Fruit fly (Drosophila melanogaster) whole organism, embryonic: Measurements from ENCODE around the gene CG14535.

Source experiments
- ATbp ChIP-seq: fragments of 200-800 bp; sonication (Bioruptor generic); optimal IDR thresholded peaks from 2 replicates; lab custom pipeline; 2017; ENCODE audit warnings: missing biosample characterization, mild to moderate bottlenecking, missing genetic modification characterization, missing genetic modification reagents
- Aef1 ChIP-seq: fragments of 200-800 bp; sonication (Bioruptor generic); IDR thresholded peaks from 3 replicates; pipeline ENCODE4 v1.3.6; 2022; ENCODE audit warnings: missing biosample characterization, missing genetic modification characterization
- Blimp-1 ChIP-seq: fragments of 200-800 bp; sonication (Bioruptor generic); optimal IDR thresholded peaks from 3 replicates; lab custom pipeline; 2018; ENCODE audit warnings: missing biosample characterization, missing genetic modification characterization, mild to moderate bottlenecking, moderate library complexity, missing genetic modification reagents
- CG10147 ChIP-seq: fragments of 200-800 bp; sonication (Bioruptor generic); optimal IDR thresholded peaks from 2 replicates; lab custom pipeline; 2019; ENCODE audit warnings: missing biosample characterization, mild to moderate bottlenecking, missing genetic modification characterization, moderate library complexity
- CG11085 ChIP-seq: fragments of 200-800 bp; sonication (Bioruptor generic); IDR thresholded peaks from 2 replicates; pipeline ENCODE4 v1.3.6; 2022; ENCODE audit warnings: missing biosample characterization, missing genetic modification characterization
- CG11247 ChIP-seq: fragments of 200-800 bp; sonication (Bioruptor generic); IDR thresholded peaks from 2 replicates; pipeline ENCODE4 v1.3.6; 2022; ENCODE audit warnings: missing biosample characterization, missing genetic modification characterization
- CG11456 ChIP-seq: fragments of 200-800 bp; sonication (Bioruptor generic); IDR thresholded peaks from 3 replicates; pipeline ENCODE4 v1.3.6; 2022; ENCODE audit warnings: missing biosample characterization, missing genetic modification characterization
- CG12155 ChIP-seq: fragments of 200-800 bp; sonication (Bioruptor generic); optimal IDR thresholded peaks from 3 replicates; lab custom pipeline; 2016; ENCODE audit warnings: missing biosample characterization, missing genetic modification characterization
- CG12391 ChIP-seq: fragments of 200-800 bp; sonication (Bioruptor generic); optimal IDR thresholded peaks from 3 replicates; lab custom pipeline; 2018; ENCODE audit warnings: missing biosample characterization, mild to moderate bottlenecking, missing genetic modification characterization, moderate library complexity
- CG12744 ChIP-seq: fragments of 200-800 bp; sonication (Bioruptor generic); optimal IDR thresholded peaks from 2 replicates; lab custom pipeline; 2016; ENCODE audit warnings: missing biosample characterization, missing genetic modification characterization
- CG13123 ChIP-seq: fragments of 200-800 bp; sonication (Bioruptor generic); optimal IDR thresholded peaks from 2 replicates; lab custom pipeline; 2016; ENCODE audit warnings: missing biosample characterization, missing genetic modification characterization
- CG14441 ChIP-seq: fragments of 200-800 bp; sonication (Bioruptor generic); IDR thresholded peaks from 2 replicates; pipeline ENCODE4 v1.3.6; 2022; ENCODE audit warnings: missing biosample characterization, missing genetic modification characterization
- CG16813 ChIP-seq: fragments of 200-800 bp; sonication (Bioruptor generic); IDR thresholded peaks from 3 replicates; pipeline ENCODE4 v1.3.6; 2022; ENCODE audit warnings: missing biosample characterization, missing genetic modification characterization; ENCODE audit not compliant: partially characterized antibody
- CG18599 ChIP-seq: fragments of 200-800 bp; sonication (Bioruptor generic); optimal IDR thresholded peaks from 3 replicates; lab custom pipeline; 2017; ENCODE audit warnings: missing biosample characterization, missing genetic modification characterization, mild to moderate bottlenecking, moderate library complexity, missing genetic modification reagents
- CG3065 ChIP-seq: fragments of 200-800 bp; sonication (Bioruptor generic); optimal IDR thresholded peaks from 2 replicates; lab custom pipeline; 2016; ENCODE audit warnings: missing biosample characterization, missing genetic modification characterization
- CG3163 ChIP-seq: fragments of 200-800 bp; sonication (Bioruptor generic); optimal IDR thresholded peaks from 3 replicates; lab custom pipeline; 2016; ENCODE audit warnings: missing biosample characterization, missing genetic modification characterization
- CG4360 ChIP-seq: fragments of 200-800 bp; sonication (Bioruptor generic); IDR thresholded peaks from 2 replicates; pipeline ENCODE4 v1.3.6; 2022; ENCODE audit warnings: missing biosample characterization, missing genetic modification characterization
- CG7372 ChIP-seq: fragments of 200-800 bp; sonication (Bioruptor generic); IDR thresholded peaks from 2 replicates; pipeline ENCODE4 v1.3.6; 2022; ENCODE audit warnings: missing biosample characterization, missing genetic modification characterization
- CG8478 ChIP-seq: fragments of >200 bp; optimal IDR thresholded peaks from 2 replicates; lab custom pipeline; 2018
- CG9932 ChIP-seq: fragments of 200-800 bp; sonication (Bioruptor generic); IDR thresholded peaks from 2 replicates; pipeline ENCODE4 v1.3.6; 2022; ENCODE audit warnings: missing biosample characterization, missing genetic modification characterization
- Chrac-16 ChIP-seq: fragments of 200-800 bp; sonication (Bioruptor generic); optimal IDR thresholded peaks from 3 replicates; lab custom pipeline; 2016; ENCODE audit warnings: missing biosample characterization, missing genetic modification characterization
- Mrtf ChIP-seq: fragments of 200-800 bp; sonication (Bioruptor generic); IDR thresholded peaks from 3 replicates; pipeline ENCODE4 v1.3.6; 2022; ENCODE audit warnings: missing biosample characterization, missing genetic modification characterization
- NK7.1 ChIP-seq: fragments of 200-800 bp; sonication (Bioruptor generic); optimal IDR thresholded peaks from 3 replicates; lab custom pipeline; 2016; ENCODE audit warnings: missing biosample characterization, missing genetic modification characterization
- PHDP ChIP-seq: fragments of 200-800 bp; sonication (Bioruptor generic); optimal IDR thresholded peaks from 3 replicates; lab custom pipeline; 2018; ENCODE audit warnings: missing biosample characterization, mild to moderate bottlenecking, missing genetic modification characterization, moderate library complexity
- Ptx1 ChIP-seq: fragments of 200-800 bp; sonication (Bioruptor generic); IDR thresholded peaks from 2 replicates; pipeline ENCODE4 v1.3.6; 2022; ENCODE audit warnings: missing biosample characterization, missing genetic modification characterization
- Sry-δ ChIP-seq: fragments of 200-800 bp; sonication (Bioruptor generic); optimal IDR thresholded peaks from 2 replicates; lab custom pipeline; 2016; ENCODE audit warnings: missing biosample characterization, missing genetic modification characterization
- Trl ChIP-seq, 3 experiments: fragments of >200 bp in 2 of 3; fragments of 200-800 bp in 1 of 3; sonication (Bioruptor generic) in 1 of 3; optimal IDR thresholded peaks; 2 replicates in 1 of 3; 3 replicates in 2 of 3; lab custom pipeline; 2016 to 2017; ENCODE audit warnings: missing biosample characterization in 1 of 3, missing genetic modification characterization in 1 of 3
- az2 ChIP-seq: fragments of 200-800 bp; sonication (Bioruptor generic); optimal IDR thresholded peaks from 3 replicates; lab custom pipeline; 2016; ENCODE audit warnings: missing biosample characterization, missing genetic modification characterization
- bbx ChIP-seq: fragments of 200-800 bp; sonication (Bioruptor generic); IDR thresholded peaks from 2 replicates; pipeline ENCODE4 v1.3.6; 2022; ENCODE audit warnings: missing biosample characterization, missing genetic modification characterization; ENCODE audit not compliant: partially characterized antibody
- croc ChIP-seq: fragments of 200-800 bp; sonication (Bioruptor generic); conservative IDR thresholded peaks from 3 replicates; pipeline ENCODE4 v1.3.6; 2022; ENCODE audit warnings: missing biosample characterization, missing genetic modification characterization
- eve ChIP-seq, 2 experiments: fragments of >200 bp; optimal IDR thresholded peaks; 2 replicates each; lab custom pipeline; 2017; ENCODE audit warnings: missing biosample characterization in 2 of 2, missing genetic modification characterization in 2 of 2
- ewg ChIP-seq: fragments of 200-800 bp; sonication (Bioruptor generic); optimal IDR thresholded peaks from 3 replicates; lab custom pipeline; 2017; ENCODE audit warnings: mild to moderate bottlenecking, missing biosample characterization, missing genetic modification reagents, missing genetic modification characterization
- fd3F ChIP-seq: fragments of 200-800 bp; sonication (Bioruptor generic); optimal IDR thresholded peaks from 2 replicates; lab custom pipeline; 2018; ENCODE audit warnings: missing biosample characterization, mild to moderate bottlenecking, missing genetic modification characterization, moderate library complexity
- insv ChIP-seq, 2 experiments: fragments of 200-800 bp; sonication (Bioruptor generic); optimal IDR thresholded peaks; 3 replicates each; lab custom pipeline; 2016 to 2018; ENCODE audit warnings: missing biosample characterization in 2 of 2, missing genetic modification characterization in 2 of 2
- jing ChIP-seq: fragments of 200-800 bp; sonication (Bioruptor generic); optimal IDR thresholded peaks from 2 replicates; lab custom pipeline; 2018; ENCODE audit warnings: missing biosample characterization, mild to moderate bottlenecking, missing genetic modification characterization
- lov ChIP-seq, 2 experiments: fragments of 200-800 bp in 1 of 2; fragments of >200 bp in 1 of 2; sonication (Bioruptor generic) in 1 of 2; IDR thresholded peaks in 1 of 2; optimal IDR thresholded peaks in 1 of 2; 2 replicates in 1 of 2; 3 replicates in 1 of 2; pipeline versions ENCODE4 v1.3.6 to Lab custom; 2017 to 2022; ENCODE audit warnings: missing biosample characterization in 1 of 2, missing genetic modification characterization in 1 of 2
- luna ChIP-seq: fragments of 200-800 bp; sonication (Bioruptor generic); optimal IDR thresholded peaks from 2 replicates; lab custom pipeline; 2016; ENCODE audit warnings: missing biosample characterization, missing genetic modification characterization
- mld ChIP-seq: fragments of 200-800 bp; sonication (Bioruptor generic); IDR thresholded peaks from 3 replicates; pipeline ENCODE4 v1.3.6; 2022; ENCODE audit warnings: missing biosample characterization, missing genetic modification characterization; ENCODE audit not compliant: partially characterized antibody
- pfk ChIP-seq: fragments of 200-800 bp; sonication (Bioruptor generic); optimal IDR thresholded peaks from 2 replicates; lab custom pipeline; 2018; ENCODE audit warnings: missing biosample characterization, mild to moderate bottlenecking, missing genetic modification characterization, moderate library complexity
- ranshi ChIP-seq: fragments of 200-800 bp; sonication (Bioruptor generic); IDR thresholded peaks from 2 replicates; pipeline ENCODE4 v1.3.6; 2022; ENCODE audit warnings: missing biosample characterization, missing genetic modification characterization
- run ChIP-seq: fragments of 200-800 bp; sonication (Bioruptor generic); optimal IDR thresholded peaks from 3 replicates; lab custom pipeline; 2018; ENCODE audit warnings: missing biosample characterization, mild to moderate bottlenecking, missing genetic modification characterization
- salm ChIP-seq: fragments of 200-800 bp; sonication (Bioruptor generic); optimal IDR thresholded peaks from 2 replicates; lab custom pipeline; 2018; ENCODE audit warnings: missing biosample characterization, mild to moderate bottlenecking, missing genetic modification characterization
- sima ChIP-seq: fragments of 200-800 bp; sonication (Bioruptor generic); optimal IDR thresholded peaks from 2 replicates; lab custom pipeline; 2016; ENCODE audit warnings: missing biosample characterization, missing genetic modification characterization
- slp2 ChIP-seq: fragments of 200-800 bp; sonication (Bioruptor generic); optimal IDR thresholded peaks from 2 replicates; lab custom pipeline; 2016; ENCODE audit warnings: missing biosample characterization, missing genetic modification characterization
- tx ChIP-seq: fragments of 200-800 bp; sonication (Bioruptor generic); optimal IDR thresholded peaks from 2 replicates; lab custom pipeline; 2016; ENCODE audit warnings: missing biosample characterization, missing genetic modification characterization
- wek ChIP-seq: fragments of 200-800 bp; sonication (Bioruptor generic); optimal IDR thresholded peaks from 3 replicates; lab custom pipeline; 2018; ENCODE audit warnings: missing biosample characterization, mild to moderate bottlenecking, missing genetic modification characterization, moderate library complexity
- zen ChIP-seq: fragments of 200-800 bp; sonication (Bioruptor generic); optimal IDR thresholded peaks from 3 replicates; lab custom pipeline; 2018; ENCODE audit warnings: missing biosample characterization, mild to moderate bottlenecking, missing genetic modification characterization, moderate library complexity

CG14535 gene

dm6 chr2L:7827045-7828004 is 27.9 kb downstream of the CG14535 start, which contains the start of the genes Rack1 and mts (continued):
- TF ChIP-seq pfk (GFP tag; lab: Kevin White, UChicago) (peak; percentile 80), CG9932 (GFP tag; lab: Robert Waterston, UW) (peak; percentile 86), salm (tag; lab: Kevin White, UChicago) (peak; percentile 75), Chrac-16 (GFP tag; lab: Kevin White, UChicago) (peak; percentile 69), az2 (peak; percentile 65), jing (peak; percentile 40), Trl (optimal IDR thresholded peaks at IDR 0.05; lab: Kevin White, UChicago) (no peak), Trl (GFP tag; optimal IDR thresholded peaks at IDR 0.05; lab: Kevin White, UChicago) (peak; percentile 80), Aef1 (peak; percentile 64), CG11247 (GFP tag; lab: Robert Waterston, UW) (peak; percentile 86), ewg (peak; percentile 73), ranshi (GFP tag; lab: Robert Waterston, UW) (peak; percentile 87), CG7372 (GFP tag; lab: Robert Waterston, UW) (peak; percentile 61; the same call in 1 of the 2 replicates), bbx (GFP tag; lab: Robert Waterston, UW) (peak; percentile 70), CG11456 (peak; percentile 92), zen (peak; percentile 29), tx (GFP tag; lab: Kevin White, UChicago) (no peak), Ptx1 (GFP tag; lab: Robert Waterston, UW) (peak; percentile 66), lov (optimal IDR thresholded peaks at IDR 0.05; lab: Kevin White, UChicago) (no peak), lov (GFP tag; IDR thresholded peaks at IDR 0.05; lab: Robert Waterston, UW) (peak; percentile 92), CG16813 (GFP tag; lab: Robert Waterston, UW) (peak; percentile 67), croc (GFP tag; lab: Robert Waterston, UW) (no peak; the same call in 2 of the 3 replicates), run (tag; lab: Kevin White, UChicago) (peak; percentile 57), fd3F (peak; percentile 76), ATbp (GFP tag; lab: Kevin White, UChicago) (peak; percentile 85), CG8478 (lab: Kevin White, UChicago) (no peak), insv (GFP tag; optimal IDR thresholded peaks at IDR 0.05; lab: Kevin White, UChicago) (peak in 1 of 2 experiments; percentile 69), CG18599 (GFP tag; lab: Kevin White, UChicago) (peak; percentile 92), Sry-δ (GFP tag; lab: Kevin White, UChicago) (peak; percentile 34), CG3065 (GFP tag; lab: Kevin White, UChicago) (peak; percentile 69), sima (peak; percentile 6), CG11085 (GFP tag; lab: Robert Waterston, UW) (peak; percentile 74), slp2 (GFP tag; lab: Kevin White, UChicago) (peak; percentile 28), NK7.1 (GFP tag; lab: Kevin White, UChicago) (peak; percentile 69), Mrtf (GFP tag; lab: Robert Waterston, UW) (peak; percentile 16; the same call in 1 of the 3 replicates), CG10147 (peak; percentile 60), PHDP (peak; percentile 86), Blimp-1 (peak; percentile 28), mld (GFP tag; lab: Robert Waterston, UW) (0 out of 3 replicates have a peak, but pooled peaks have one; percentile 13), eve (GFP tag; optimal IDR thresholded peaks at IDR 0.05; lab: Kevin White, UChicago) (no peak), CG14441 (GFP tag; lab: Robert Waterston, UW) (peak; percentile 67), CG12155 (GFP tag; lab: Kevin White, UChicago) (peak; percentile 71), CG4360 (peak; percentile 56), CG12391 (tag; lab: Kevin White, UChicago) (peak; percentile 84), luna (GFP tag; lab: Kevin White, UChicago) (peak; percentile 42), CG13123 (GFP tag; lab: Kevin White, UChicago) (peak; percentile 34), wek (GFP tag; lab: Kevin White, UChicago) (peak; percentile 85), CG3163 (GFP tag; lab: Kevin White, UChicago) (peak; percentile 34), CG12744 (GFP tag; lab: Kevin White, UChicago) (peak; percentile 48)
